Worm (Caenorhabditis elegans) whole organism, late embryonic: ENCODE results near the gene srh-297.

Experiments used
- C38D4.7 ChIP-seq: fragments of 200-800 bp; sonication (Bioruptor generic); optimal IDR thresholded peaks from 2 replicates; lab custom pipeline; 2018; ENCODE audit warnings: mild to moderate bottlenecking, missing genetic modification characterization, moderate library complexity, missing compliant biosample characterization
- F13H6.1 ChIP-seq: sonication (generic microtip); optimal IDR thresholded peaks from 2 replicates; lab custom pipeline; 2016; ENCODE audit warnings: missing genetic modification characterization, missing compliant biosample characterization
- K02D7.2 ChIP-seq: sonication (generic microtip); optimal IDR thresholded peaks from 2 replicates; lab custom pipeline; 2017; ENCODE audit warnings: mild to moderate bottlenecking, missing genetic modification characterization, missing compliant biosample characterization
- K09A11.1 ChIP-seq: sonication (generic microtip); optimal IDR thresholded peaks from 2 replicates; lab custom pipeline; 2017; ENCODE audit warnings: antibody characterized with exemption, mild to moderate bottlenecking, missing genetic modification characterization, missing compliant biosample characterization; ENCODE audit not compliant: insufficient read depth
- T23F11.4 ChIP-seq: fragments of 200-800 bp; sonication (Bioruptor generic); optimal IDR thresholded peaks from 2 replicates; lab custom pipeline; 2018; ENCODE audit warnings: mild to moderate bottlenecking, missing genetic modification characterization, missing compliant biosample characterization
- ahr-1 ChIP-seq: sonication (generic microtip); optimal IDR thresholded peaks from 2 replicates; lab custom pipeline; 2016; ENCODE audit warnings: missing genetic modification characterization, missing compliant biosample characterization
- ceh-18 ChIP-seq: sonication (generic microtip); optimal IDR thresholded peaks from 2 replicates; lab custom pipeline; 2016; ENCODE audit warnings: missing genetic modification characterization, missing compliant biosample characterization
- ceh-24 ChIP-seq: sonication (generic microtip); optimal IDR thresholded peaks from 2 replicates; lab custom pipeline; 2016; ENCODE audit warnings: mild to moderate bottlenecking, missing genetic modification characterization, missing compliant biosample characterization
- ceh-30 ChIP-seq: fragments of 150-350 bp; optimal IDR thresholded peaks from 2 replicates; lab custom pipeline; 2014; ENCODE audit warnings: missing biosample characterization, missing genetic modification characterization
- ceh-31 ChIP-seq: sonication (generic microtip); optimal IDR thresholded peaks from 2 replicates; lab custom pipeline; 2016; ENCODE audit warnings: missing genetic modification characterization, missing compliant biosample characterization
- ceh-9 ChIP-seq: sonication (generic microtip); optimal IDR thresholded peaks from 2 replicates; lab custom pipeline; 2016; ENCODE audit warnings: mild to moderate bottlenecking, missing genetic modification characterization, inconsistent platforms, missing compliant biosample characterization
- che-1 ChIP-seq: sonication (generic microtip); optimal IDR thresholded peaks from 2 replicates; lab custom pipeline; 2016; ENCODE audit warnings: mild to moderate bottlenecking, missing genetic modification characterization, missing compliant biosample characterization
- dmd-4 ChIP-seq: sonication (generic microtip); optimal IDR thresholded peaks from 2 replicates; lab custom pipeline; 2016; ENCODE audit warnings: borderline replicate concordance, missing genetic modification characterization, missing compliant biosample characterization
- dve-1 ChIP-seq: sonication (generic microtip); optimal IDR thresholded peaks from 2 replicates; lab custom pipeline; 2017; ENCODE audit warnings: antibody characterized with exemption, mild to moderate bottlenecking, missing genetic modification characterization, missing compliant biosample characterization
- elt-4 ChIP-seq: sonication (generic microtip); optimal IDR thresholded peaks from 2 replicates; lab custom pipeline; 2016; ENCODE audit warnings: missing genetic modification characterization, missing compliant biosample characterization
- eyg-1 ChIP-seq: sonication (generic microtip); optimal IDR thresholded peaks from 2 replicates; lab custom pipeline; 2016; ENCODE audit warnings: missing genotype, missing genetic modification characterization, missing compliant biosample characterization
- fax-1 ChIP-seq: sonication (generic microtip); optimal IDR thresholded peaks from 2 replicates; lab custom pipeline; 2016; ENCODE audit warnings: missing genotype, missing genetic modification characterization, missing compliant biosample characterization
- fkh-6 ChIP-seq: sonication (generic microtip); optimal IDR thresholded peaks from 2 replicates; lab custom pipeline; 2016; ENCODE audit warnings: missing genetic modification characterization, missing compliant biosample characterization
- hlh-13 ChIP-seq: fragments of 200-800 bp; sonication (Bioruptor generic); optimal IDR thresholded peaks from 2 replicates; lab custom pipeline; 2018; ENCODE audit warnings: mild to moderate bottlenecking, missing genetic modification characterization, missing compliant biosample characterization
- hlh-30 ChIP-seq: sonication (generic microtip); optimal IDR thresholded peaks from 2 replicates; lab custom pipeline; 2017; ENCODE audit warnings: antibody characterized with exemption, missing genetic modification characterization, missing compliant biosample characterization; ENCODE audit not compliant: insufficient read depth
- hlh-6 ChIP-seq: sonication (generic microtip); optimal IDR thresholded peaks from 2 replicates; lab custom pipeline; 2016; ENCODE audit warnings: missing genotype, missing genetic modification characterization, missing compliant biosample characterization
- lim-6 ChIP-seq: sonication (generic microtip); optimal IDR thresholded peaks from 2 replicates; lab custom pipeline; 2016; ENCODE audit warnings: missing genetic modification characterization, missing compliant biosample characterization
- lin-11 ChIP-seq: fragments of 200-800 bp; sonication (Bioruptor generic); optimal IDR thresholded peaks from 2 replicates; lab custom pipeline; 2018; ENCODE audit warnings: mild to moderate bottlenecking, missing genetic modification characterization, missing compliant biosample characterization
- madf-2 ChIP-seq: sonication (generic microtip); optimal IDR thresholded peaks from 2 replicates; lab custom pipeline; 2017; ENCODE audit warnings: missing genetic modification characterization, missing compliant biosample characterization
- nfya-1 ChIP-seq: sonication (generic microtip); optimal IDR thresholded peaks from 2 replicates; lab custom pipeline; 2017; ENCODE audit warnings: missing genetic modification characterization, mild to moderate bottlenecking, missing compliant biosample characterization, antibody characterized with exemption, moderate library complexity
- nhr-232 ChIP-seq: sonication (generic microtip); optimal IDR thresholded peaks from 2 replicates; lab custom pipeline; 2016; ENCODE audit warnings: missing genetic modification characterization, missing compliant biosample characterization
- pax-1 ChIP-seq: fragments of 150-350 bp; optimal IDR thresholded peaks from 2 replicates; lab custom pipeline; 2014; ENCODE audit warnings: missing biosample characterization, missing genetic modification characterization
- pqm-1 ChIP-seq: sonication (generic microtip); optimal IDR thresholded peaks from 2 replicates; lab custom pipeline; 2016; ENCODE audit warnings: missing genetic modification characterization, missing compliant biosample characterization
- pros-1 ChIP-seq: fragments of 150-350 bp; optimal IDR thresholded peaks from 2 replicates; lab custom pipeline; 2014; ENCODE audit warnings: missing biosample characterization, missing genetic modification reagents, missing genetic modification characterization
- ref-2 ChIP-seq: sonication (generic microtip); optimal IDR thresholded peaks from 2 replicates; lab custom pipeline; 2016; ENCODE audit warnings: missing genetic modification characterization, missing compliant biosample characterization
- sox-4 ChIP-seq: sonication (generic microtip); optimal IDR thresholded peaks from 2 replicates; lab custom pipeline; 2017; ENCODE audit warnings: mild to moderate bottlenecking, missing genetic modification characterization, inconsistent platforms, missing compliant biosample characterization
- syd-9 ChIP-seq: sonication (generic microtip); optimal IDR thresholded peaks from 2 replicates; lab custom pipeline; 2016; ENCODE audit warnings: mild to moderate bottlenecking, missing genetic modification characterization, moderate library complexity, missing compliant biosample characterization
- tbx-2 ChIP-seq: sonication (generic microtip); optimal IDR thresholded peaks from 2 replicates; lab custom pipeline; 2016; ENCODE audit warnings: missing genetic modification characterization, missing compliant biosample characterization
- unc-3 ChIP-seq, 2 experiments: fragments of 200-800 bp in 1 of 2; sonication (Bioruptor generic) in 1 of 2; sonication (generic microtip) in 1 of 2; conservative IDR thresholded peaks in 1 of 2; optimal IDR thresholded peaks in 1 of 2; 2 replicates each; pipeline versions ENCODE4 v1.3.6 to Lab custom; 2016 to 2022; ENCODE audit warnings: missing compliant biosample characterization in 2 of 2, missing genetic modification characterization in 2 of 2, missing genetic modification reagents in 1 of 2
- unc-55 ChIP-seq: sonication (generic microtip); optimal IDR thresholded peaks from 2 replicates; lab custom pipeline; 2017; ENCODE audit warnings: missing biosample characterization, missing genetic modification reagents, missing genetic modification characterization
- unc-86 ChIP-seq: sonication (generic microtip); optimal IDR thresholded peaks from 2 replicates; lab custom pipeline; 2016; ENCODE audit warnings: missing genetic modification characterization, missing compliant biosample characterization

Gene srh-297

DNA sequence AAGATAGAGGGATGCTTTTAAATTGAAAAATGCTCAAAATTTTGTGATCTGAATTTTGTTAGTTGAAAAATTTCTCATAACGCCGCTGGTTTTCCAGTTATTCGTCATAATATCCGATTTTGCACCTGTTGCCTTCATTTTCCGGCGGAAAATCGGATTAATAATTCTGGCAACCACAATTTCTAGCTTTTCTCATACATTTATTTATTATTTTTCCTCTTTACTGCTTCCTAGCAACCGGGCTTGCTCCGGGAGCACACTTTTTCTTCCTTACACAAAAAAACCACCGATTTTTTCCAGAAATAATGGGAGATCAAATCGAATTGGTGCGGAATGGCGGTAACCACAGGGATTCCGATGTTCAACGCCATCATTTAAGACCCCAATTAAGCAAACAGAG lies 37.0 kb upstream of the srh-297 start, which contains the start of gene F02E11.7:
TSS of gene F02E11.7 (plus strand) at position 301 of the 400 bp plus-strand sequence.
- TF ChIP-seq ceh-18 (tag; lab: Kevin White, UChicago) (no peak), K02D7.2 (tag; lab: Kevin White, UChicago) (no peak), dmd-4 (no peak), fax-1 (tag; lab: Kevin White, UChicago) (no peak), dve-1 (tag; lab: Kevin White, UChicago) (no peak), hlh-30 (tag; lab: Kevin White, UChicago) (no peak), pax-1 (tag; lab: Kevin White, UChicago) (no peak), hlh-13 (GFP tag; lab: Kevin White, UChicago) (no peak), lim-6 (tag; lab: Kevin White, UChicago) (no peak), tbx-2 (tag; lab: Kevin White, UChicago) (no peak), ceh-30 (no peak), sox-4 (tag; lab: Kevin White, UChicago) (no peak)

- TF ChIP-seq T23F11.4 (GFP tag; lab: Kevin White, UChicago) (no peak), nhr-232 (tag; lab: Kevin White, UChicago) (no peak), C38D4.7 (no peak), ref-2 (tag; lab: Kevin White, UChicago) (no peak), ceh-30 (no peak), tbx-2 (tag; lab: Kevin White, UChicago) (no peak), pqm-1 (no peak)
Measured at ce11 chrII:3264704-3265103, 34.4 kb upstream of the srh-297 start.

DNA sequence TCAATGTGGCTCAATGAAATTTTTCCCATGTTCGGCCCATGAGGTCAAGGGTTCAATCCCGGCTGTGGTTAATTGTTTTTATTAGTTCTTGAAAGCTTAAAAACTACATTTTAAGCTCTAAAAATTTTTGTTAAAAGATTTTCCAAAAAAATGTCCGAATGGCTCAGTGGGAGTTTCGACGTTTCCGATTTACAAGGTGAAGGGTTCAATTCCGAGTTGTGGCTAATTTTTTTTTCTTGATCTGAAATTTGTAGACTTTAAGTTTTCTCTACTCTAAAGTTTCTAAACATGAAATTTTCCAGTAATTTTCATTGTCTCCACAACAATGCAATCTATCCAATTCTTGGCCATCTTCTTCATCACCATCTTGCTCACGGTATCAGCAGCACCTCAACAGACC lies 32.2 kb upstream of the srh-297 start, which contains the start of gene F02E11.2:
TSS of gene F02E11.2 (plus strand) at position 301 of the 400 bp plus-strand sequence.
- no peak for TF ChIP-seq madf-2 (tag; lab: Kevin White, UChicago)
- TF ChIP-seq fkh-6 (tag; lab: Kevin White, UChicago), result no peak
- no peak for TF ChIP-seq ceh-24 (tag; lab: Kevin White, UChicago)
- no peak for TF ChIP-seq nfya-1 (tag; lab: Kevin White, UChicago)
- TF ChIP-seq dve-1 (tag; lab: Kevin White, UChicago), result no peak
- TF ChIP-seq K09A11.1 (tag; lab: Kevin White, UChicago), result no peak

DNA sequence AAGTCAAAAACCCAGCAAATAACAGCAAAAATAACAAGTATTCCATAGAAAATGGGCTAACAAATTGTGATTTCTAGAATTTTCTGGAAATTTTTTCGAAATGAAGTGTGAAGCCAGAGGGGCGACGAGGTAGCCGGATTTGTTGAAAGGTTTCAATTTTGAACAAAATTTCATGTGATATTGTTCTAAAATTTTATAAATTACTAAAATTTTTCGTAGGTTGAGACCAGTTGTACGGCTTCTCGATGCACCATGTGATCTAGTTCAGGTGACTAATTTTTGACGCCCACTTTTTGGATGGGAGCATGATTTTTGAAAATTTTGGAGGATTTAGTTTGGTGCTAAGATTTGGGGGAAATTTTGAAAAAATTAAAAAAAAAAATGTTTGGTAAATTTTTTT lies 28.9 kb upstream of the srh-297 start, which contains the start of gene gcy-19:
TSS of gene gcy-19 (minus strand) at position 101 of the 400 bp plus-strand sequence.
- no peak for TF ChIP-seq elt-4 (tag; lab: Kevin White, UChicago)
- TF ChIP-seq unc-3 (GFP tag; conservative IDR thresholded peaks at IDR 0.05; lab: Robert Waterston, UW), result no peak
- TF ChIP-seq unc-3 (tag; optimal IDR thresholded peaks at IDR 0.05; lab: Kevin White, UChicago), result no peak
- TF ChIP-seq dve-1 (tag; lab: Kevin White, UChicago), result no peak
- TF ChIP-seq fkh-6 (tag; lab: Kevin White, UChicago), result no peak
- TF ChIP-seq syd-9 (tag; lab: Kevin White, UChicago), result no peak
- TF ChIP-seq eyg-1, result no peak
- TF ChIP-seq unc-55 (GFP tag; lab: Kevin White, UChicago), result no peak
- no peak for TF ChIP-seq hlh-6 (tag; lab: Kevin White, UChicago)
- no peak for TF ChIP-seq pax-1 (tag; lab: Kevin White, UChicago)
- TF ChIP-seq hlh-13 (GFP tag; lab: Kevin White, UChicago), result no peak
- TF ChIP-seq ahr-1 (tag; lab: Kevin White, UChicago), result no peak
- no peak for TF ChIP-seq pros-1 (tag; lab: Kevin White, UChicago)

ce11 chrII:3251782-3252181 lies 21.5 kb upstream of the srh-297 start:
- TF ChIP-seq F13H6.1 (no peak), che-1 (no peak), ceh-9 (tag; lab: Kevin White, UChicago) (no peak), lin-11 (no peak), unc-86 (no peak), fkh-6 (tag; lab: Kevin White, UChicago) (no peak), ceh-31 (tag; lab: Kevin White, UChicago) (no peak)
- TF ChIP-seq, all 69 proteins: peak for 0
